Worm (Caenorhabditis elegans) whole organism, L4 larva: Measurements from ENCODE around the gene R13A1.3.

Experiments used
- Y48G9A.11 ChIP-seq: fragments of 200-800 bp; sonication (Bioruptor generic); IDR thresholded peaks from 2 replicates; pipeline ENCODE4 v1.3.6; 2022; ENCODE audit warnings: missing genetic modification reagents, missing genetic modification characterization, missing compliant biosample characterization
- ceh-32 ChIP-seq: sonication (generic microtip); optimal IDR thresholded peaks from 2 replicates; lab custom pipeline; 2016; ENCODE audit warnings: mild to moderate bottlenecking, missing genetic modification characterization, missing compliant biosample characterization; ENCODE audit not compliant: poor library complexity
- ceh-82 ChIP-seq: sonication (generic microtip); optimal IDR thresholded peaks from 2 replicates; lab custom pipeline; 2017; ENCODE audit warnings: missing biosample characterization, missing genetic modification characterization
- daf-12 ChIP-seq: fragments of 150-350 bp; optimal IDR thresholded peaks from 2 replicates; lab custom pipeline; 2014; ENCODE audit warnings: missing biosample characterization, missing genetic modification reagents, missing genetic modification characterization
- fkh-10 ChIP-seq: fragments of 150-350 bp; optimal IDR thresholded peaks from 2 replicates; lab custom pipeline; 2014; ENCODE audit warnings: missing biosample characterization, missing genetic modification reagents, missing genetic modification characterization
- lin-1 ChIP-seq: fragments of 200-800 bp; sonication (Bioruptor generic); IDR thresholded peaks from 2 replicates; pipeline ENCODE4 v1.3.6; 2022; ENCODE audit warnings: missing genetic modification reagents, missing genetic modification characterization, missing compliant biosample characterization
- lin-13 ChIP-seq: fragments of 150-350 bp; optimal IDR thresholded peaks from 2 replicates; lab custom pipeline; 2014; ENCODE audit warnings: missing biosample characterization, missing genetic modification reagents, missing genetic modification characterization
- mes-2 ChIP-seq: sonication (generic microtip); optimal IDR thresholded peaks from 2 replicates; lab custom pipeline; 2016; ENCODE audit warnings: missing genotype, mild to moderate bottlenecking, missing genetic modification characterization, missing compliant biosample characterization; ENCODE audit not compliant: poor library complexity, severe bottlenecking
- nhr-42 ChIP-seq: fragments of 200-800 bp; sonication (Bioruptor generic); IDR thresholded peaks from 2 replicates; pipeline ENCODE4 v1.3.6; 2022; ENCODE audit warnings: missing genetic modification characterization, missing compliant biosample characterization
- pha-4 ChIP-seq, 2 experiments: fragments of 150-350 bp in 1 of 2; fragments of 200-800 bp in 1 of 2; sonication (Bioruptor generic) in 1 of 2; IDR thresholded peaks in 1 of 2; optimal IDR thresholded peaks in 1 of 2; 2 replicates each; pipeline versions ENCODE4 v1.3.6 to Lab custom; 2014 to 2022; ENCODE audit warnings: missing genetic modification characterization in 2 of 2, missing genetic modification reagents in 2 of 2, missing biosample characterization in 1 of 2, missing compliant biosample characterization in 1 of 2
- skn-1 ChIP-seq: fragments of 150-350 bp; optimal IDR thresholded peaks from 2 replicates; lab custom pipeline; 2014; ENCODE audit warnings: missing biosample characterization, missing genetic modification characterization
- unc-62 ChIP-seq, 3 experiments: fragments of 150-350 bp in 1 of 3; sonication (generic microtip); optimal IDR thresholded peaks in 2 of 3; peaks in 1 of 3; 1 replicate in 1 of 3; 2 replicates in 2 of 3; lab custom pipeline; 2014 to 2017; ENCODE audit warnings: missing biosample characterization in 3 of 3, missing genetic modification characterization in 3 of 3, missing genetic modification reagents in 3 of 3, missing genotype in 1 of 3
- zfp-2 ChIP-seq: sonication (generic microtip); optimal IDR thresholded peaks from 2 replicates; lab custom pipeline; 2016; ENCODE audit warnings: mild to moderate bottlenecking, missing genetic modification characterization, missing compliant biosample characterization
- ztf-7 ChIP-seq: fragments of 150-350 bp; optimal IDR thresholded peaks from 2 replicates; lab custom pipeline; 2014; ENCODE audit warnings: missing biosample characterization, missing genetic modification characterization

ce11 chrIV:7178942-7179341, 24.9 kb upstream of the R13A1.3 start, which contains the start of gene C42D4.3:
- TF ChIP-seq pha-4 (GFP tag; IDR thresholded peaks at IDR 0.05; lab: Robert Waterston, UW) (no peak), pha-4 (tag; optimal IDR thresholded peaks at IDR 0.05; lab: Kevin White, UChicago) (no peak), zfp-2 (no peak), daf-12 (tag; lab: Kevin White, UChicago) (no peak), ceh-32 (tag; lab: Kevin White, UChicago) (no peak), fkh-10 (no peak), nhr-42 (GFP tag; lab: Robert Waterston, UW) (no peak), ceh-82 (no peak), unc-62 (GFP tag; optimal IDR thresholded peaks at IDR 0.05 in 1 of 2; lab: Kevin White, UChicago) (no peak), unc-62 (tag; optimal IDR thresholded peaks at IDR 0.05; lab: Kevin White, UChicago) (no peak), ztf-7 (no peak), lin-13 (GFP tag; lab: Kevin White, UChicago) (no peak), lin-1 (GFP tag; lab: Robert Waterston, UW) (no peak), skn-1 (no peak), mes-2 (tag; lab: Kevin White, UChicago) (no peak), Y48G9A.11 (GFP tag; lab: Robert Waterston, UW) (no peak)
